Fruit fly (Drosophila melanogaster): ENCODE measurements around the gene CG7333.

The CG7333 gene

DNA sequence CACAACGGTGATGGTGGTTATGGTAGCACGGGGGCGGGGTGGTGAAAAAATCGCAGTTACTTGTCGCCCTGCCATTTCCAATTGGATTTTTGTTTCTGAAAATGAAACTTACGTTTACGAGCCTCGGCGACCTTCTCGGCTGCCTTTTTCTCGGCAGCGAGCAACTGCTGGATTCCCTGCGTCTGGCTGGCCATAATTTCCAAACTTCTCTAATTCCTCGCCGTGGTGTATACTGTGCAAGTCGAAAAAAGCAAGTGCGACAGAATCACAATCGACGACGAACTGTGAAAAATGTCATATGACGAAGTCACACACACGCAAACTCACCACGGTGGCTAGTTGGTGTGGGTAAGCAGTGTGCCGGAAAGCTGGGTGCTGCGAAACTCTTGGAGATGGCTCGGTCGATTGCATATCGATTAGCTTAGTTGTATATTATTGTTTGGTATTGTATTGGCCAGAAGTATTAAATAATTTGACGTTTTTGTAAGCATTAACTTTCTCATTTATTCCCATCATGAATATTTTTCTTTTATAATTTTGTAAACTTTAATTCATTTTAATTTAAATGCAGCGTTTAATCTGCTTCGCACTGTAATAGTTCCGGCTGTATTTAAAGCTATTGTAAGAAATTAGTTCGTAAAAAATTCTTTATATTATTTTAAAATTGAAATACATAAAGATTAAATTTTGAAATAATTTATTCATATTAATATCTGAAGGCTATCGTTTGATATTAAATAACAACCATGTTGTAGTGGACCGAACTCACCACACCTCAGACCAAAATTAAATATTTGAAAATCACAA lies 43.9 kb downstream of the CG7333 start, which contains the start of gene Vha13 (continued):
- TF ChIP-seq fd59A (GFP tag; optimal IDR thresholded peaks at IDR 0.05) (no peak), Blimp-1 (GFP tag; optimal IDR thresholded peaks at IDR 0.05) (peak; percentile 10), CG16779 (tag; optimal IDR thresholded peaks at IDR 0.05) (peak; percentile 56), acj6 (GFP tag; optimal IDR thresholded peaks at IDR 0.05) (peak; percentile 20), CG3032 (tag; optimal IDR thresholded peaks at IDR 0.05) (no peak), lz (GFP tag; optimal IDR thresholded peaks at IDR 0.05) (peak; percentile 42), CG7368 (GFP tag; optimal IDR thresholded peaks at IDR 0.05) (peak; percentile 15), CG11762 (GFP tag; optimal IDR thresholded peaks at IDR 0.05; ENCODE audit: insufficient read depth) (no peak), achi (GFP tag; optimal IDR thresholded peaks at IDR 0.05) (peak; percentile 28), CG3919 (GFP tag; optimal IDR thresholded peaks at IDR 0.05) (peak; percentile 50), Hr4 (GFP tag; optimal IDR thresholded peaks at IDR 0.05) (peak; percentile 6), Hr39 (GFP tag; optimal IDR thresholded peaks at IDR 0.05) (peak; percentile 58), esn (GFP tag; optimal IDR thresholded peaks at IDR 0.05) (peak; percentile 21), Met (GFP tag; optimal IDR thresholded peaks at IDR 0.05) (no peak), svp (GFP tag) (peak; percentile 74), CG9139 (GFP tag; optimal IDR thresholded peaks at IDR 0.05) (no peak), CG1621 (tag; optimal IDR thresholded peaks at IDR 0.05) (peak; percentile 15), Sox14 (GFP tag; optimal IDR thresholded peaks at IDR 0.05) (peak; percentile 11), Eip93F (GFP tag; optimal IDR thresholded peaks at IDR 0.05) (no peak), CG6163 (GFP tag; IDR thresholded peaks at IDR 0.05) (peak; percentile 46; the same call in 1 of the 3 replicates), Lpt (GFP tag; optimal IDR thresholded peaks at IDR 0.05) (no peak), CG11294 (GFP tag; IDR thresholded peaks at IDR 0.05) (no peak), dac (GFP tag; optimal IDR thresholded peaks at IDR 0.05) (no peak), Gug (GFP tag; IDR thresholded peaks at IDR 0.05) (no peak), eg (GFP tag; IDR thresholded peaks at IDR 0.05) (no peak), fkh (GFP tag; optimal IDR thresholded peaks at IDR 0.05) (peak; percentile 38), fd85E (GFP tag; optimal IDR thresholded peaks at IDR 0.05) (no peak)

DNA sequence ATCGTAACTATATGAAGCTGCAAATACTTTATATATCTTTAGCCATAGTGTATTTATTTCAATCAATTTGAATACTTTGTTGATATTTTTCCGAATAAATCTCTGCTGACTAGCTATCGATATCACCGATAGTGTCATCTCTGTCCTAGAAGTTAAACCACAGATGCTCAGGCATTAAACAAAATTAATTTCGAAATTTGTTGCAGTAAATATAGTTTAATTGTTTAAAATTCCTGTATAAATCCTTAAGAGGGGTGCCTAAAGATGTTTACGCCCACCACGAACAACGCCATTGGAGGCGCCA lies 44.4 kb downstream of the CG7333 start, which contains the start of gene Nup58:
Gene Nup58 (plus strand): TSS at position 126 of the 304 bp plus-strand sequence.
- TF ChIP-seq Gug (GFP tag; IDR thresholded peaks at IDR 0.05) (no peak), topi (GFP tag; optimal IDR thresholded peaks at IDR 0.05) (no peak), svp (GFP tag) (no peak), Lpt (GFP tag; optimal IDR thresholded peaks at IDR 0.05) (no peak), Met (GFP tag; optimal IDR thresholded peaks at IDR 0.05) (no peak), CG9139 (GFP tag; optimal IDR thresholded peaks at IDR 0.05) (no peak), Ets21C (GFP tag; optimal IDR thresholded peaks at IDR 0.05) (no peak), CG34406 (GFP tag; optimal IDR thresholded peaks at IDR 0.05) (no peak), fd85E (GFP tag; optimal IDR thresholded peaks at IDR 0.05) (no peak), CG6163 (GFP tag; IDR thresholded peaks at IDR 0.05) (no peak), CG6276 (GFP tag; optimal IDR thresholded peaks at IDR 0.05) (no peak), CG31627 (GFP tag; optimal IDR thresholded peaks at IDR 0.05) (peak; percentile 21), net (GFP tag; optimal IDR thresholded peaks at IDR 0.05) (no peak), eg (GFP tag; IDR thresholded peaks at IDR 0.05) (0 out of 3 replicates have a peak, but pooled peaks have one; percentile 17), CG3032 (tag; optimal IDR thresholded peaks at IDR 0.05) (no peak), pdm3 (GFP tag; optimal IDR thresholded peaks at IDR 0.05) (no peak), CG11902 (GFP tag; optimal IDR thresholded peaks at IDR 0.05) (no peak), acj6 (GFP tag; optimal IDR thresholded peaks at IDR 0.05) (no peak), Eip78C (GFP tag) (peak; percentile 22), Eip75B (GFP tag; optimal IDR thresholded peaks at IDR 0.05) (no peak), achi (GFP tag; optimal IDR thresholded peaks at IDR 0.05) (no peak), Hr4 (GFP tag; optimal IDR thresholded peaks at IDR 0.05) (no peak), CG16779 (tag; optimal IDR thresholded peaks at IDR 0.05) (no peak), CG15336 (GFP tag; IDR thresholded peaks at IDR 0.05) (no peak), esn (GFP tag; optimal IDR thresholded peaks at IDR 0.05) (no peak), Smox (GFP tag; optimal IDR thresholded peaks at IDR 0.05) (no peak), CG3919 (GFP tag; optimal IDR thresholded peaks at IDR 0.05) (no peak), CG10669 (GFP tag; optimal IDR thresholded peaks at IDR 0.05) (no peak), dsx (GFP tag; optimal IDR thresholded peaks at IDR 0.05; ENCODE audit: poor library complexity, severe bottlenecking) (peak; percentile 30), fd59A (GFP tag; optimal IDR thresholded peaks at IDR 0.05) (no peak), Sox15 (GFP tag; optimal IDR thresholded peaks at IDR 0.05) (no peak), CG4318 (GFP tag; optimal IDR thresholded peaks at IDR 0.05) (no peak), lz (GFP tag; optimal IDR thresholded peaks at IDR 0.05) (peak; percentile 10), CG32006 (GFP tag; optimal IDR thresholded peaks at IDR 0.05) (no peak), CG8319 (GFP tag; optimal IDR thresholded peaks at IDR 0.05) (no peak), Hr39 (GFP tag; optimal IDR thresholded peaks at IDR 0.05) (peak; percentile 24), CG1621 (tag; optimal IDR thresholded peaks at IDR 0.05) (no peak), spab (GFP tag; optimal IDR thresholded peaks at IDR 0.05) (no peak), cyc (GFP tag; optimal IDR thresholded peaks at IDR 0.05) (no peak)
